Fruit fly (Drosophila melanogaster) whole organism, embryonic: Measurements from ENCODE around the gene Pex14.

Source experiments
- ATbp ChIP-seq: fragments of 200-800 bp; sonication (Bioruptor generic); optimal IDR thresholded peaks from 2 replicates; lab custom pipeline; 2017; ENCODE audit warnings: missing biosample characterization, mild to moderate bottlenecking, missing genetic modification characterization, missing genetic modification reagents
- Atf-2 ChIP-seq: fragments of 200-800 bp; sonication (Bioruptor generic); optimal IDR thresholded peaks from 2 replicates; lab custom pipeline; 2016; ENCODE audit warnings: missing biosample characterization, missing genetic modification characterization
- CG1024 ChIP-seq: fragments of 200-800 bp; sonication (Bioruptor generic); IDR thresholded peaks from 2 replicates; pipeline ENCODE4 v1.3.6; 2022; ENCODE audit warnings: missing biosample characterization, missing genetic modification characterization
- CG12236 ChIP-seq: fragments of 200-800 bp; sonication (Bioruptor generic); optimal IDR thresholded peaks from 2 replicates; lab custom pipeline; 2016; ENCODE audit warnings: missing biosample characterization, missing genetic modification characterization
- CG13775 ChIP-seq: fragments of 200-800 bp; sonication (Bioruptor generic); optimal IDR thresholded peaks from 3 replicates; lab custom pipeline; 2017; ENCODE audit warnings: missing biosample characterization, mild to moderate bottlenecking, missing genetic modification characterization
- CG17186 ChIP-seq: fragments of 200-800 bp; sonication (Bioruptor generic); optimal IDR thresholded peaks from 3 replicates; lab custom pipeline; 2017; ENCODE audit warnings: missing biosample characterization, missing genetic modification reagents, missing genetic modification characterization
- CG31441 ChIP-seq: fragments of 200-800 bp; sonication (Bioruptor generic); IDR thresholded peaks from 2 replicates; pipeline ENCODE4 v1.3.6; 2022; ENCODE audit warnings: missing biosample characterization, missing genetic modification characterization
- CG34422 ChIP-seq: fragments of 200-800 bp; sonication (Bioruptor generic); IDR thresholded peaks from 3 replicates; pipeline ENCODE4 v1.3.6; 2022; ENCODE audit warnings: missing biosample characterization, missing genetic modification characterization
- CG42726 ChIP-seq: fragments of 200-800 bp; sonication (Bioruptor generic); IDR thresholded peaks from 2 replicates; pipeline ENCODE4 v1.3.6; 2022; ENCODE audit warnings: missing biosample characterization, missing genetic modification characterization; ENCODE audit not compliant: partially characterized antibody
- CG4328 ChIP-seq: fragments of 200-800 bp; sonication (Bioruptor generic); optimal IDR thresholded peaks from 3 replicates; lab custom pipeline; 2017; ENCODE audit warnings: missing biosample characterization, missing genetic modification reagents, missing genetic modification characterization
- CG6654 ChIP-seq: fragments of 200-800 bp; sonication (Bioruptor generic); optimal IDR thresholded peaks from 2 replicates; lab custom pipeline; 2017; ENCODE audit warnings: missing biosample characterization, mild to moderate bottlenecking, missing genetic modification characterization
- CG7271 ChIP-seq: fragments of 200-800 bp; sonication (Bioruptor generic); optimal IDR thresholded peaks from 2 replicates; lab custom pipeline; 2018; ENCODE audit warnings: missing biosample characterization, mild to moderate bottlenecking, missing genetic modification characterization, moderate library complexity
- CG9215 ChIP-seq: fragments of 200-800 bp; sonication (Bioruptor generic); IDR thresholded peaks from 2 replicates; pipeline ENCODE4 v1.3.6; 2022; ENCODE audit warnings: missing biosample characterization, missing genetic modification characterization
- CkIIα-i1 ChIP-seq: fragments of 200-800 bp; sonication (Bioruptor generic); IDR thresholded peaks from 2 replicates; pipeline ENCODE4 v1.3.6; 2022; ENCODE audit warnings: missing biosample characterization, missing genetic modification characterization
- CrebB ChIP-seq: fragments of 200-800 bp; sonication (Bioruptor generic); optimal IDR thresholded peaks from 3 replicates; lab custom pipeline; 2018; ENCODE audit warnings: missing biosample characterization, mild to moderate bottlenecking, missing genetic modification characterization
- Dbx ChIP-seq: fragments of 200-800 bp; sonication (Bioruptor generic); IDR thresholded peaks from 3 replicates; pipeline ENCODE4 v1.3.6; 2022; ENCODE audit warnings: missing biosample characterization, missing genetic modification characterization
- Drgx ChIP-seq: fragments of 200-800 bp; sonication (Bioruptor generic); IDR thresholded peaks from 2 replicates; pipeline ENCODE4 v1.3.6; 2022; ENCODE audit warnings: missing biosample characterization, missing genetic modification characterization
- Fer1 ChIP-seq: fragments of 200-800 bp; sonication (Bioruptor generic); optimal IDR thresholded peaks from 2 replicates; lab custom pipeline; 2017; ENCODE audit warnings: missing biosample characterization, mild to moderate bottlenecking, missing genetic modification characterization
- GATAe ChIP-seq: fragments of 200-800 bp; sonication (Bioruptor generic); conservative IDR thresholded peaks from 2 replicates; pipeline ENCODE4 v1.3.6; 2022; ENCODE audit warnings: missing biosample characterization, missing genetic modification characterization
- Gsc ChIP-seq: fragments of 200-800 bp; sonication (Bioruptor generic); IDR thresholded peaks from 2 replicates; pipeline ENCODE4 v1.3.6; 2022; ENCODE audit warnings: missing biosample characterization, missing genetic modification characterization
- HHEX ChIP-seq: fragments of 200-800 bp; sonication (Bioruptor generic); optimal IDR thresholded peaks from 3 replicates; lab custom pipeline; 2017; ENCODE audit warnings: missing biosample characterization, mild to moderate bottlenecking, missing genetic modification characterization, missing genetic modification reagents
- NK7.1 ChIP-seq: fragments of 200-800 bp; sonication (Bioruptor generic); optimal IDR thresholded peaks from 3 replicates; lab custom pipeline; 2016; ENCODE audit warnings: missing biosample characterization, missing genetic modification characterization
- Oaz ChIP-seq: fragments of 200-800 bp; sonication (Bioruptor generic); IDR thresholded peaks from 2 replicates; pipeline ENCODE4 v1.3.6; 2022; ENCODE audit warnings: missing biosample characterization, missing genetic modification characterization
- Rfx ChIP-seq: fragments of 200-800 bp; sonication (Bioruptor generic); IDR thresholded peaks from 2 replicates; pipeline ENCODE4 v1.3.6; 2022; ENCODE audit warnings: missing biosample characterization, missing genetic modification characterization
- Six4 ChIP-seq: fragments of 200-800 bp; sonication (Bioruptor generic); optimal IDR thresholded peaks from 2 replicates; lab custom pipeline; 2016; ENCODE audit warnings: missing biosample characterization, missing genetic modification characterization
- Trl ChIP-seq, 3 experiments: fragments of >200 bp in 2 of 3; fragments of 200-800 bp in 1 of 3; sonication (Bioruptor generic) in 1 of 3; optimal IDR thresholded peaks; 2 replicates in 1 of 3; 3 replicates in 2 of 3; lab custom pipeline; 2016 to 2017; ENCODE audit warnings: missing biosample characterization in 1 of 3, missing genetic modification characterization in 1 of 3
- Usf ChIP-seq: fragments of 200-800 bp; sonication (Bioruptor generic); optimal IDR thresholded peaks from 2 replicates; lab custom pipeline; 2017; ENCODE audit warnings: missing genotype, missing biosample characterization, missing genetic modification characterization
- Xbp1 ChIP-seq: fragments of 200-800 bp; sonication (Bioruptor generic); optimal IDR thresholded peaks from 3 replicates; lab custom pipeline; 2016; ENCODE audit warnings: missing biosample characterization, mild to moderate bottlenecking, missing genetic modification characterization
- da ChIP-seq: fragments of 200-800 bp; sonication (Bioruptor generic); optimal IDR thresholded peaks from 2 replicates; lab custom pipeline; 2016; ENCODE audit warnings: missing biosample characterization, missing genetic modification characterization
- dysf ChIP-seq: fragments of 200-800 bp; sonication (Bioruptor generic); IDR thresholded peaks from 3 replicates; pipeline ENCODE4 v1.3.6; 2022; ENCODE audit warnings: missing biosample characterization, missing genetic modification characterization
- emc ChIP-seq: fragments of 200-800 bp; sonication (Bioruptor generic); optimal IDR thresholded peaks from 2 replicates; lab custom pipeline; 2016; ENCODE audit warnings: missing biosample characterization, missing genetic modification characterization
- fu2 ChIP-seq: fragments of 200-800 bp; sonication (Bioruptor generic); optimal IDR thresholded peaks from 2 replicates; lab custom pipeline; 2016; ENCODE audit warnings: missing biosample characterization, missing genetic modification characterization
- gcm ChIP-seq: fragments of 200-800 bp; sonication (Bioruptor generic); optimal IDR thresholded peaks from 2 replicates; lab custom pipeline; 2019; ENCODE audit warnings: missing biosample characterization, mild to moderate bottlenecking, missing genetic modification characterization, moderate library complexity
- hkb ChIP-seq, 2 experiments: fragments of 200-800 bp in 1 of 2; fragments of >200 bp in 1 of 2; sonication (Bioruptor generic) in 1 of 2; IDR thresholded peaks in 1 of 2; optimal IDR thresholded peaks in 1 of 2; 2 replicates each; pipeline versions ENCODE4 v1.3.6 to Lab custom; 2017 to 2022; ENCODE audit warnings: missing biosample characterization in 1 of 2, missing genetic modification characterization in 1 of 2
- ind ChIP-seq: fragments of 200-800 bp; sonication (Bioruptor generic); optimal IDR thresholded peaks from 3 replicates; lab custom pipeline; 2016; ENCODE audit warnings: missing biosample characterization, missing genetic modification characterization
- kay ChIP-seq: fragments of 200-800 bp; sonication (Bioruptor generic); optimal IDR thresholded peaks from 2 replicates; lab custom pipeline; 2016; ENCODE audit warnings: missing biosample characterization, missing genetic modification characterization
- ken ChIP-seq: fragments of 200-800 bp; sonication (Bioruptor generic); IDR thresholded peaks from 3 replicates; pipeline ENCODE4 v1.3.6; 2022; ENCODE audit warnings: missing biosample characterization, missing genetic modification characterization
- klu ChIP-seq: fragments of 200-800 bp; sonication (Bioruptor generic); IDR thresholded peaks from 2 replicates; pipeline ENCODE4 v1.3.6; 2022; ENCODE audit warnings: missing biosample characterization, missing genetic modification characterization
- nerfin-2 ChIP-seq: fragments of 200-800 bp; sonication (Bioruptor generic); IDR thresholded peaks from 2 replicates; pipeline ENCODE4 v1.3.6; 2022; ENCODE audit warnings: missing biosample characterization, missing genetic modification characterization; ENCODE audit not compliant: partially characterized antibody
- sc ChIP-seq, 3 experiments: fragments of >200 bp in 2 of 3; fragments of 200-800 bp in 1 of 3; sonication (Bioruptor generic) in 1 of 3; optimal IDR thresholded peaks; 2 replicates in 2 of 3; 3 replicates in 1 of 3; lab custom pipeline; 2017; ENCODE audit warnings: mild to moderate bottlenecking in 1 of 3, missing biosample characterization in 1 of 3, missing genetic modification characterization in 1 of 3, missing genetic modification reagents in 1 of 3
- scrt ChIP-seq: fragments of 200-800 bp; sonication (Bioruptor generic); optimal IDR thresholded peaks from 2 replicates; lab custom pipeline; 2018; ENCODE audit warnings: missing biosample characterization, mild to moderate bottlenecking, missing genetic modification characterization, moderate library complexity
- sim ChIP-seq: fragments of 200-800 bp; sonication (Bioruptor generic); IDR thresholded peaks from 2 replicates; pipeline ENCODE4 v1.3.6; 2022; ENCODE audit warnings: missing biosample characterization, missing genetic modification characterization
- tio ChIP-seq: fragments of 200-800 bp; sonication (Bioruptor generic); optimal IDR thresholded peaks from 2 replicates; lab custom pipeline; 2017; ENCODE audit warnings: missing biosample characterization, missing genetic modification characterization, inconsistent platforms
- vnd ChIP-seq: fragments of 200-800 bp; sonication (Bioruptor generic); IDR thresholded peaks from 3 replicates; pipeline ENCODE4 v1.3.6; 2022; ENCODE audit warnings: missing biosample characterization, missing genetic modification characterization; ENCODE audit not compliant: partially characterized antibody
- wdn ChIP-seq: fragments of 200-800 bp; sonication (Bioruptor generic); IDR thresholded peaks from 2 replicates; pipeline ENCODE4 v1.3.6; 2022; ENCODE audit warnings: missing biosample characterization, missing genetic modification characterization

Gene Pex14

dm6 chr3L:20771001-20771890 lies 7.4 kb upstream of the Pex14 start, which contains the start of the genes CG4042 and Pitslre (continued):
- TF ChIP-seq dysf (GFP tag; lab: Robert Waterston, UW): peak; percentile 36; the same call in 1 of the 3 replicates
- no peak for TF ChIP-seq fu2 (GFP tag; lab: Kevin White, UChicago)
- TF ChIP-seq CG31441 (GFP tag; lab: Robert Waterston, UW): 0 out of 2 replicates have a peak, but pooled peaks have one; percentile 33
- TF ChIP-seq Six4 (GFP tag; lab: Kevin White, UChicago): peak; percentile 18
- TF ChIP-seq scrt: no peak
- no peak for TF ChIP-seq CG12236 (GFP tag; lab: Kevin White, UChicago)
- peak; percentile 45 for TF ChIP-seq CG13775 (GFP tag; lab: Kevin White, UChicago)
- no peak for TF ChIP-seq CrebB
- TF ChIP-seq CG7271 (tag; lab: Kevin White, UChicago): no peak
- TF ChIP-seq nerfin-2 (GFP tag; lab: Robert Waterston, UW): no peak
- peak; percentile 56 for TF ChIP-seq ind
- peak; percentile 41 for TF ChIP-seq CG9215 (GFP tag; lab: Robert Waterston, UW)
- TF ChIP-seq NK7.1 (GFP tag; lab: Kevin White, UChicago): no peak
- TF ChIP-seq gcm (GFP tag; lab: Kevin White, UChicago): no peak
- TF ChIP-seq Dbx: 0 out of 3 replicates have a peak, but pooled peaks have one; percentile 37
- TF ChIP-seq da (GFP tag; lab: Kevin White, UChicago): no peak
- TF ChIP-seq Oaz (GFP tag; lab: Robert Waterston, UW): no peak
- no peak for TF ChIP-seq klu (GFP tag; lab: Robert Waterston, UW)
- no peak for TF ChIP-seq Usf (GFP tag; lab: Kevin White, UChicago)
- no peak for TF ChIP-seq CkIIα-i1 (GFP tag; lab: Robert Waterston, UW)
- no peak for TF ChIP-seq CG4328
- TF ChIP-seq CG17186 (GFP tag; lab: Kevin White, UChicago): peak; percentile 15
- TF ChIP-seq CG6654 (GFP tag; lab: Kevin White, UChicago): no peak
- TF ChIP-seq kay (GFP tag; lab: Kevin White, UChicago): peak; percentile 25
- TF ChIP-seq CG1024 (GFP tag; lab: Robert Waterston, UW): no peak
- no peak for TF ChIP-seq hkb (optimal IDR thresholded peaks at IDR 0.05; lab: Kevin White, UChicago)
- peak; percentile 16; the same call in 1 of the 2 replicates for TF ChIP-seq hkb (GFP tag; IDR thresholded peaks at IDR 0.05; lab: Robert Waterston, UW)
- no peak for TF ChIP-seq sim (GFP tag; lab: Robert Waterston, UW)
- 0 out of 2 replicates have a peak, but pooled peaks have one; percentile 30 for TF ChIP-seq CG42726 (GFP tag; lab: Robert Waterston, UW)
- TF ChIP-seq Atf-2 (GFP tag; lab: Kevin White, UChicago): no peak
- TF ChIP-seq wdn: no peak
- peak; percentile 70 for TF ChIP-seq Xbp1 (GFP tag; lab: Kevin White, UChicago)
- TF ChIP-seq Drgx: no peak
- no peak for TF ChIP-seq Gsc (GFP tag; lab: Robert Waterston, UW)
- TF ChIP-seq tio: peak; percentile 58
- no peak for TF ChIP-seq Trl (optimal IDR thresholded peaks at IDR 0.05; lab: Kevin White, UChicago)
- TF ChIP-seq Trl (GFP tag; optimal IDR thresholded peaks at IDR 0.05; lab: Kevin White, UChicago): no peak
- peak; percentile 47 for TF ChIP-seq Fer1 (GFP tag; lab: Kevin White, UChicago)
- no peak for TF ChIP-seq CG34422 (GFP tag; lab: Robert Waterston, UW)
- TF ChIP-seq Rfx (GFP tag; lab: Robert Waterston, UW): peak; percentile 49
- no peak for TF ChIP-seq ken (GFP tag; lab: Robert Waterston, UW)
- no peak for TF ChIP-seq sc (optimal IDR thresholded peaks at IDR 0.05; lab: Kevin White, UChicago)
- no peak for TF ChIP-seq sc (GFP tag; optimal IDR thresholded peaks at IDR 0.05; lab: Kevin White, UChicago)
- peak; percentile 61 for TF ChIP-seq vnd (GFP tag; lab: Robert Waterston, UW)
- no peak for TF ChIP-seq GATAe (GFP tag; lab: Robert Waterston, UW)
- TF ChIP-seq HHEX (GFP tag; lab: Kevin White, UChicago): no peak
- no peak for TF ChIP-seq emc (GFP tag; lab: Kevin White, UChicago)
- no peak for TF ChIP-seq ATbp
